Worm (Caenorhabditis elegans): ENCODE measurements around the gene R193.1.

- TF ChIP-seq pha-4 (GFP tag; IDR thresholded peaks at IDR 0.05) (no peak), pha-4 (tag; optimal IDR thresholded peaks at IDR 0.05) (no peak), nhr-11 (tag; optimal IDR thresholded peaks at IDR 0.05) (no peak), madf-9 (GFP tag; conservative IDR thresholded peaks at IDR 0.05) (no peak), ceh-82 (tag; optimal IDR thresholded peaks at IDR 0.05) (no peak)
Observed at ce11 chrX:1154648-1155047, at the start of gene R193.1.

All from whole organism, L4 larva.